Worm (Caenorhabditis elegans) whole organism, midembryonic: ENCODE measurements around the gene ZK105.11.

Source experiments
- T22C8.4 ChIP-seq: fragments of 200-800 bp; sonication (Bioruptor generic); IDR thresholded peaks from 2 replicates; pipeline ENCODE4 v1.3.6; 2022; ENCODE audit warnings: missing genetic modification characterization, missing compliant biosample characterization
- cog-1 ChIP-seq: sonication (generic microtip); optimal IDR thresholded peaks from 2 replicates; lab custom pipeline; 2016; ENCODE audit warnings: missing genetic modification characterization, missing compliant biosample characterization
- flt-1 ChIP-seq: fragments of 200-800 bp; sonication (Bioruptor generic); IDR thresholded peaks from 2 replicates; pipeline ENCODE4 v1.3.6; 2022; ENCODE audit warnings: missing genetic modification characterization, missing compliant biosample characterization
- klf-2 ChIP-seq: fragments of 200-800 bp; sonication (Bioruptor generic); conservative IDR thresholded peaks from 2 replicates; pipeline ENCODE4 v1.3.6; 2022; ENCODE audit warnings: missing genetic modification reagents, missing genetic modification characterization, missing compliant biosample characterization
- med-1 ChIP-seq: sonication (generic microtip); optimal IDR thresholded peaks from 2 replicates; lab custom pipeline; 2017; ENCODE audit warnings: missing genetic modification characterization, mild to moderate bottlenecking, missing compliant biosample characterization, antibody characterized with exemption, missing genetic modification reagents; ENCODE audit not compliant: insufficient read depth
- tab-1 ChIP-seq: fragments of 200-800 bp; sonication (Bioruptor generic); IDR thresholded peaks from 2 replicates; pipeline ENCODE4 v1.3.6; 2022; ENCODE audit warnings: missing genetic modification characterization, missing compliant biosample characterization
- ztf-23 ChIP-seq: fragments of 200-800 bp; sonication (Bioruptor generic); IDR thresholded peaks from 2 replicates; pipeline ENCODE4 v1.3.6; 2022; ENCODE audit warnings: missing genetic modification reagents, missing genetic modification characterization, missing compliant biosample characterization
- ztf-29 ChIP-seq: fragments of 200-800 bp; sonication (Bioruptor generic); IDR thresholded peaks from 2 replicates; pipeline ENCODE4 v1.3.6; 2022; ENCODE audit warnings: missing genetic modification reagents, missing genetic modification characterization, missing compliant biosample characterization

ce11 chrV:7755991-7756390, 47.6 kb upstream of the ZK105.11 start:
- TF ChIP-seq cog-1 (tag; lab: Kevin White, UChicago) (no peak), tab-1 (no peak), med-1 (GFP tag; lab: Kevin White, UChicago) (no peak), ztf-29 (no peak), T22C8.4 (no peak), flt-1 (GFP tag; lab: Robert Waterston, UW) (no peak), klf-2 (GFP tag; lab: Robert Waterston, UW) (no peak), ztf-23 (no peak)
